Worm (Caenorhabditis elegans): ENCODE measurements around the gene Y39B6A.27.
"Not testable (repeated sequence)": the region's sequence is repeated elsewhere in the genome, so short reads cannot be mapped to it uniquely, and the experiment has no call there.

Y39B6A.27 gene

ce11 chrV:19001016-19001415 lies 30.5 kb upstream of the Y39B6A.27 start, which contains the start of gene Y39B6A.34 (continued):
- TF ChIP-seq elt-3 (tag; optimal IDR thresholded peaks at IDR 0.05) (no peak), mls-2 (tag; optimal IDR thresholded peaks at IDR 0.05) (no peak)

- TF ChIP-seq elt-3 (tag; optimal IDR thresholded peaks at IDR 0.05) (no peak), mls-2 (tag; optimal IDR thresholded peaks at IDR 0.05) (no peak), lsy-2 (tag; optimal IDR thresholded peaks at IDR 0.05) (no peak), elt-1 (tag; optimal IDR thresholded peaks at IDR 0.05; ENCODE audit: borderline replicate concordance, insufficient read depth) (no peak)
Measured at ce11 chrV:19001656-19002055, 29.9 kb upstream of the Y39B6A.27 start, which contains the start of gene Y39B6A.33. Y39B6A.33 (plus strand) TSS chrV:19001956.

- TF ChIP-seq unc-39 (tag; optimal IDR thresholded peaks at IDR 0.05) (no peak), nhr-2 (tag; optimal IDR thresholded peaks at IDR 0.05) (no peak), nhr-12 (tag; optimal IDR thresholded peaks at IDR 0.05) (no peak), snpc-4 (tag; optimal IDR thresholded peaks at IDR 0.05) (no peak), ceh-43 (GFP tag; optimal IDR thresholded peaks at IDR 0.05) (no peak), ham-2 (GFP tag; optimal IDR thresholded peaks at IDR 0.05) (no peak), tbx-8 (GFP tag; optimal IDR thresholded peaks at IDR 0.05) (no peak), flh-1 (GFP tag; optimal IDR thresholded peaks at IDR 0.05) (no peak), lin-32 (GFP tag; optimal IDR thresholded peaks at IDR 0.05) (no peak), mep-1 (tag; optimal IDR thresholded peaks at IDR 0.05) (no peak), lin-13 (tag; optimal IDR thresholded peaks at IDR 0.05) (no peak)
Measured at ce11 chrV:19010405-19010804, 21.2 kb upstream of the Y39B6A.27 start.

ce11 chrV:19013215-19013614 lies 18.3 kb upstream of the Y39B6A.27 start:
- TF ChIP-seq zip-8 (tag; optimal IDR thresholded peaks at IDR 0.05), result no peak
- TF ChIP-seq cnd-1 (tag; optimal IDR thresholded peaks at IDR 0.05), result no peak
- TF ChIP-seq sem-2 (GFP tag; optimal IDR thresholded peaks at IDR 0.05), result no peak
- TF ChIP-seq lsy-2 (tag; optimal IDR thresholded peaks at IDR 0.05), result no peak
- TF ChIP-seq nhr-12 (tag; optimal IDR thresholded peaks at IDR 0.05), result no peak
- no peak for TF ChIP-seq mab-5 (tag; optimal IDR thresholded peaks at IDR 0.05)
- TF ChIP-seq nhr-76 (tag; optimal IDR thresholded peaks at IDR 0.05), result no peak

- not testable (repeated sequence) for TF ChIP-seq nhr-2, zip-8, nhr-237 (tag; optimal IDR thresholded peaks at IDR 0.05)
Measured at ce11 chrV:19014273-19014672, 17.3 kb upstream of the Y39B6A.27 start, which contains the start of gene Y39B6A.30. Y39B6A.30 (plus strand) TSS chrV:19014573.

ce11 chrV:19019239-19019638 lies 12.3 kb upstream of the Y39B6A.27 start:
- TF ChIP-seq drap-1 (GFP tag; optimal IDR thresholded peaks at IDR 0.05) (no peak), cnd-1 (tag; optimal IDR thresholded peaks at IDR 0.05) (no peak), pha-4 (tag; optimal IDR thresholded peaks at IDR 0.05) (no peak), snpc-4 (tag; optimal IDR thresholded peaks at IDR 0.05) (no peak), nhr-12 (tag; optimal IDR thresholded peaks at IDR 0.05) (no peak), ztf-11 (tag; optimal IDR thresholded peaks at IDR 0.05) (no peak), hlh-1 (tag; optimal IDR thresholded peaks at IDR 0.05) (no peak), ceh-39 (tag; optimal IDR thresholded peaks at IDR 0.05) (no peak), zip-8 (tag; optimal IDR thresholded peaks at IDR 0.05) (no peak), ham-2 (GFP tag; optimal IDR thresholded peaks at IDR 0.05) (no peak), flh-1 (GFP tag; optimal IDR thresholded peaks at IDR 0.05) (no peak), bed-3 (GFP tag; optimal IDR thresholded peaks at IDR 0.05) (no peak), blmp-1 (tag; optimal IDR thresholded peaks at IDR 0.05) (no peak), tbx-8 (GFP tag; optimal IDR thresholded peaks at IDR 0.05) (no peak)

- no peak for TF ChIP-seq ztf-11 (tag; optimal IDR thresholded peaks at IDR 0.05)
- TF ChIP-seq unc-62 (GFP tag; optimal IDR thresholded peaks at IDR 0.05), result no peak
- TF ChIP-seq tbx-8 (GFP tag; optimal IDR thresholded peaks at IDR 0.05), result no peak
- TF ChIP-seq sem-2 (GFP tag; optimal IDR thresholded peaks at IDR 0.05), result no peak
- no peak for TF ChIP-seq mls-2 (tag; optimal IDR thresholded peaks at IDR 0.05)
- TF ChIP-seq elt-3 (tag; optimal IDR thresholded peaks at IDR 0.05), result no peak
- TF ChIP-seq unc-39 (tag; optimal IDR thresholded peaks at IDR 0.05), result no peak
- TF ChIP-seq M03D4.4 (tag; optimal IDR thresholded peaks at IDR 0.05), result no peak
- TF ChIP-seq nhr-237 (tag; optimal IDR thresholded peaks at IDR 0.05), result no peak
- no peak for TF ChIP-seq bed-3 (GFP tag; optimal IDR thresholded peaks at IDR 0.05)
- TF ChIP-seq elt-1 (tag; optimal IDR thresholded peaks at IDR 0.05; ENCODE audit: borderline replicate concordance, insufficient read depth), result no peak
- no peak for TF ChIP-seq unc-120 (tag; optimal IDR thresholded peaks at IDR 0.05; ENCODE audit: poor library complexity, severe bottlenecking)
- no peak for TF ChIP-seq ceh-43 (GFP tag; optimal IDR thresholded peaks at IDR 0.05)
Measured at ce11 chrV:19024683-19025082, 6.9 kb upstream of the Y39B6A.27 start, which contains the start of gene Y39B6A.29. Y39B6A.29 (minus strand) TSS chrV:19024783.
